Fruit fly (Drosophila melanogaster): ENCODE measurements around the gene Setd3.

The Setd3 gene

dm6 chrX:6982054-6982453 lies 13.5 kb upstream of the Setd3 start (continued):
- TF ChIP-seq eve (GFP tag; optimal IDR thresholded peaks at IDR 0.05) (peak in 1 of 2 experiments; percentile 59), stc (GFP tag; IDR thresholded peaks at IDR 0.05) (no peak), croc (GFP tag; conservative IDR thresholded peaks at IDR 0.05) (no peak), sens (GFP tag) (peak; percentile 75), row (GFP tag; IDR thresholded peaks at IDR 0.05) (peak; percentile 52), CG33213 (GFP tag; optimal IDR thresholded peaks at IDR 0.05) (no peak), CG42726 (GFP tag; IDR thresholded peaks at IDR 0.05; ENCODE audit: partially characterized antibody) (no peak), Fer2 (tag; optimal IDR thresholded peaks at IDR 0.05) (no peak), D (optimal IDR thresholded peaks at IDR 0.05) (no peak), D (GFP tag; optimal IDR thresholded peaks at IDR 0.05) (peak; percentile 35), Sry-δ (GFP tag; optimal IDR thresholded peaks at IDR 0.05) (no peak), CG15073 (GFP tag; optimal IDR thresholded peaks at IDR 0.05) (no peak), Ada2b (GFP tag; IDR thresholded peaks at IDR 0.05) (no peak), stwl (tag; optimal IDR thresholded peaks at IDR 0.05) (no peak), H2.0 (GFP tag; IDR thresholded peaks at IDR 0.05) (peak; percentile 25; the same call in 1 of the 2 replicates), her (GFP tag; optimal IDR thresholded peaks at IDR 0.05) (no peak), CG17361 (GFP tag; IDR thresholded peaks at IDR 0.05) (peak; percentile 65; the same call in 2 of the 3 replicates), Kr (GFP tag; optimal IDR thresholded peaks at IDR 0.05) (no peak), lab (GFP tag; optimal IDR thresholded peaks at IDR 0.05) (peak; percentile 41), NC2α (GFP tag; optimal IDR thresholded peaks at IDR 0.05) (no peak), Hr39 (optimal IDR thresholded peaks at IDR 0.05) (no peak), Hmr (GFP tag; optimal IDR thresholded peaks at IDR 0.05) (peak; percentile 4), CG11093 (GFP tag; IDR thresholded peaks at IDR 0.05) (no peak), schlank (tag; optimal IDR thresholded peaks at IDR 0.05) (no peak), rib (GFP tag; IDR thresholded peaks at IDR 0.05) (no peak), Side (GFP tag; optimal IDR thresholded peaks at IDR 0.05) (no peak), zfh1 (GFP tag; IDR thresholded peaks at IDR 0.05) (no peak), CG12219 (GFP tag; optimal IDR thresholded peaks at IDR 0.05) (no peak), pnt (GFP tag; optimal IDR thresholded peaks at IDR 0.05) (no peak), btn (GFP tag; optimal IDR thresholded peaks at IDR 0.05) (no peak), gro (GFP tag; optimal IDR thresholded peaks at IDR 0.05) (no peak), toy (GFP tag; IDR thresholded peaks at IDR 0.05) (no peak), HLH4C (GFP tag; IDR thresholded peaks at IDR 0.05; ENCODE audit: partially characterized antibody) (no peak), CG32767 (GFP tag; IDR thresholded peaks at IDR 0.05) (no peak), p53 (GFP tag; optimal IDR thresholded peaks at IDR 0.05) (no peak), NC2β (GFP tag; optimal IDR thresholded peaks at IDR 0.05) (no peak), CG31441 (GFP tag; IDR thresholded peaks at IDR 0.05) (0 out of 2 replicates have a peak, but pooled peaks have one; percentile 12), CG12104 (GFP tag; optimal IDR thresholded peaks at IDR 0.05) (no peak), CG12155 (GFP tag; optimal IDR thresholded peaks at IDR 0.05) (peak; percentile 10), ems (GFP tag; optimal IDR thresholded peaks at IDR 0.05) (no peak), trem (tag; optimal IDR thresholded peaks at IDR 0.05) (peak; percentile 46), CG3065 (GFP tag; optimal IDR thresholded peaks at IDR 0.05) (no peak), pzg (GFP tag; optimal IDR thresholded peaks at IDR 0.05) (no peak), CG17186 (GFP tag; optimal IDR thresholded peaks at IDR 0.05) (no peak), Opbp (GFP tag; IDR thresholded peaks at IDR 0.05; ENCODE audit: partially characterized antibody) (no peak), Drgx (GFP tag; IDR thresholded peaks at IDR 0.05) (no peak), CG2199 (GFP tag; IDR thresholded peaks at IDR 0.05) (no peak), hkb (optimal IDR thresholded peaks at IDR 0.05) (no peak), hkb (GFP tag; IDR thresholded peaks at IDR 0.05) (no peak), danr (GFP tag; IDR thresholded peaks at IDR 0.05) (no peak), Deaf1 (tag; optimal IDR thresholded peaks at IDR 0.05) (no peak), CG10274 (GFP tag; optimal IDR thresholded peaks at IDR 0.05) (no peak), CG7271 (tag; optimal IDR thresholded peaks at IDR 0.05) (no peak), disco-r (GFP tag; optimal IDR thresholded peaks at IDR 0.05) (no peak)
